Fruit fly (Drosophila melanogaster): ENCODE results near the gene CG3982.

DNA sequence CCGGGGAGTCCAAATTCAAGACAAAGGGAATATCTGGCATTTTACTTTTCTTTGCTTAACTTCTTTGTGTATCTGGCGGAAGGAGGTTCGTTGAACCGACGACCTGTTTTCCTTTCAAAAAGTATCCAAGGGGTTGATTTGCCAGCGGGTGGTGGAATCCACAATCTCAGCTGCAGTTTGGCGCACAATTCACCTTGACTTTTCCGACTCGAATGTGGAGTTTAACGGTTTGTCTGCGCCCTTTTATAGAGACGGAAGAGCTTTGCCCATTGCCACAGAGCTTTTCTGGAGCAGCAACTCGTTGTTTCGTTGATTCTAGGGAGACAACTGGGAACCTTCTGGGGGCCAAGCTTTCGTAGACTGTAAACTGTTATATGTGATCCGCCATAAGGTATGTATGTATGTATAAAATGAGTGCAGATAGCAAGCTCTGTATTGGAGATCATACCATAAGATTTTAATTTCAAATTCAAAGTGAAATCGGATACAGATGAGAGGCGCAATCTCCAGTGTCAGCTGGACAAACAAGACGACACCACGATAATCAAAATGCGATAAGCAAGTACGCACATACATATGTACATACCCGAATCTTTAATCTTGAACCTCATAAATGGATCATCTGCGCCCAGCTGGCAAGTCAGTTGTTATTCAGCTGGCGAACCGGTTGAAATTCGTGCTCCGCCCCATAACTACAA is 44.8 kb downstream of the CG3982 start, which contains the start of the genes Hsp67Bc, CG4456 and Hsp22:
- no peak for TF ChIP-seq gt (GFP tag; IDR thresholded peaks at IDR 0.05)
- no peak for TF ChIP-seq CG9437 (GFP tag; optimal IDR thresholded peaks at IDR 0.05)
- no peak for TF ChIP-seq CG8089 (GFP tag; optimal IDR thresholded peaks at IDR 0.05)

Measured in whole organism, embryonic.